Worm (Caenorhabditis elegans) whole organism, midembryonic: ENCODE results near the gene Y17G9A.2.

Experiments
- T22C8.4 ChIP-seq: fragments of 200-800 bp; sonication (Bioruptor generic); IDR thresholded peaks from 2 replicates; pipeline ENCODE4 v1.3.6; 2022; ENCODE audit warnings: missing genetic modification characterization, missing compliant biosample characterization
- cog-1 ChIP-seq: sonication (generic microtip); optimal IDR thresholded peaks from 2 replicates; lab custom pipeline; 2016; ENCODE audit warnings: missing genetic modification characterization, missing compliant biosample characterization
- flt-1 ChIP-seq: fragments of 200-800 bp; sonication (Bioruptor generic); IDR thresholded peaks from 2 replicates; pipeline ENCODE4 v1.3.6; 2022; ENCODE audit warnings: missing genetic modification characterization, missing compliant biosample characterization
- klf-2 ChIP-seq: fragments of 200-800 bp; sonication (Bioruptor generic); conservative IDR thresholded peaks from 2 replicates; pipeline ENCODE4 v1.3.6; 2022; ENCODE audit warnings: missing genetic modification reagents, missing genetic modification characterization, missing compliant biosample characterization
- med-1 ChIP-seq: sonication (generic microtip); optimal IDR thresholded peaks from 2 replicates; lab custom pipeline; 2017; ENCODE audit warnings: missing genetic modification characterization, mild to moderate bottlenecking, missing compliant biosample characterization, antibody characterized with exemption, missing genetic modification reagents; ENCODE audit not compliant: insufficient read depth
- ref-1 ChIP-seq: fragments of 200-800 bp; sonication (Bioruptor generic); conservative IDR thresholded peaks from 2 replicates; pipeline ENCODE4 v1.3.6; 2022; ENCODE audit warnings: missing genetic modification reagents, missing genetic modification characterization, missing compliant biosample characterization
- tab-1 ChIP-seq: fragments of 200-800 bp; sonication (Bioruptor generic); IDR thresholded peaks from 2 replicates; pipeline ENCODE4 v1.3.6; 2022; ENCODE audit warnings: missing genetic modification characterization, missing compliant biosample characterization
- ztf-23 ChIP-seq: fragments of 200-800 bp; sonication (Bioruptor generic); IDR thresholded peaks from 2 replicates; pipeline ENCODE4 v1.3.6; 2022; ENCODE audit warnings: missing genetic modification reagents, missing genetic modification characterization, missing compliant biosample characterization
- ztf-29 ChIP-seq: fragments of 200-800 bp; sonication (Bioruptor generic); IDR thresholded peaks from 2 replicates; pipeline ENCODE4 v1.3.6; 2022; ENCODE audit warnings: missing genetic modification reagents, missing genetic modification characterization, missing compliant biosample characterization

Y17G9A.2 gene

DNA sequence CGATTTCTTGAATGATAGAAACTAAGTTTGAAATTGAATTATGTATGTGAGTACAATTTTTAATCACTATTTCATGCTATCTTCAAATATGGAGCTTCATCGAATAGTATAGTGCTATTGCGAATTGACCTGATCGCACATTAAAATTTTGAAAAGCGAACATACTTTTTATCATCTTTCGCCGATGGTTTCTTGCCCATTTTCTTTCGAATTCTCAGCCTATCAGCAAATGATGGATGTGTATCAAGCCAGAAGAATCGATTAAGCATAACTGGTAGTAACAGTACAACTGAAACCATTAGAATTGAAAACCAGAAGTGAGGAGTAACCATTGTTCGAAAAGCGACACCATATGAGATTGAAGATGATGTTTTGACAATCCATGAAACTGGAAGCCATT is 26.5 kb downstream of the Y17G9A.2 start:
- TF ChIP-seq tab-1 (GFP tag; lab: Robert Waterston, UW) (no peak), flt-1 (GFP tag; lab: Robert Waterston, UW) (no peak), ref-1 (GFP tag; lab: Robert Waterston, UW) (no peak), klf-2 (GFP tag; lab: Robert Waterston, UW) (no peak), T22C8.4 (GFP tag; lab: Robert Waterston, UW) (no peak), ztf-29 (GFP tag; lab: Robert Waterston, UW) (no peak), ztf-23 (GFP tag; lab: Robert Waterston, UW) (no peak), med-1 (GFP tag; lab: Kevin White, UChicago) (no peak), cog-1 (tag; lab: Kevin White, UChicago) (no peak)

DNA sequence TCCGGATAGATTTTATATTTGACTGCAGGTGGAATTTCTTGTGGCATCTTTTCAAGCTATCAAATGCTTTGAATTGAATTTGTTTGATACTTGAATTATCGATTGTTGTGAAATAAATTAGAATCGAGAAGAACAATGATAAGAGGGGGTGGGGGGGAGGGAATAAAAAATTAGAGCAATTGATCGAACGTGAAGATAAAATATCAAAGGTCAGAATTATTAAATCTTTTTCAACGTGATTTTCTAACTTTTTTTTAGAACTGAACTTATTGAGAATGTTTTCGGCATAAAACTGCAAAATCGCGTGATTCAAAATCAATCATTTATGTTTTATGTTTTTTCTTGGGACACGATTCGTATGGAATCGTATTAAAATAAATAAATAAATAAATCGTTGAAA is 28.9 kb downstream of the Y17G9A.2 start, which contains the start of gene mpz-4:
mpz-4 (minus strand) TSS at position 101 of the 400 bp plus-strand sequence.
- TF ChIP-seq T22C8.4 (GFP tag; lab: Robert Waterston, UW) (no peak), cog-1 (tag; lab: Kevin White, UChicago) (no peak), klf-2 (GFP tag; lab: Robert Waterston, UW) (no peak), ztf-29 (GFP tag; lab: Robert Waterston, UW) (no peak), ztf-23 (GFP tag; lab: Robert Waterston, UW) (no peak), med-1 (GFP tag; lab: Kevin White, UChicago) (no peak), tab-1 (GFP tag; lab: Robert Waterston, UW) (no peak), ref-1 (GFP tag; lab: Robert Waterston, UW) (no peak), flt-1 (GFP tag; lab: Robert Waterston, UW) (no peak)

DNA sequence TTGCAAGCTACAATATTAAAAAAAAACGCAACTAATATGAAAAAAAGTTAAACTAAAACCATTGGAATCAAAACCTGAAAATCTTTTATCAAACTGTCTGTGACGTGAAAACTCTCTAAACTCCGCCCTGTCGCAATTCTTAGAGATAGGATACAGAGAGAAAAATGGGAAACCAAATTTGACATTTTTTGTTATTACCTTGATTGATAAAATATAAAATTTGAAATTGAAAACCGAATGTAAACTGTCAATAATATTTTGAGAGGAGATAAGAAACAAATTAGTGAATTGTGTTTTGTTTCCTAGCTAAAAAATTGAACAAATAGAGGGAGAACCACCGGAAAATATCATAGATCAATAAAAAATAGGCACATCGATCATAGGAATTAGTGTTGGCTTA is 34.3 kb downstream of the Y17G9A.2 start:
- TF ChIP-seq cog-1 (tag; lab: Kevin White, UChicago), result no peak
- no peak for TF ChIP-seq klf-2 (GFP tag; lab: Robert Waterston, UW)
- TF ChIP-seq ztf-29 (GFP tag; lab: Robert Waterston, UW), result no peak
- TF ChIP-seq ref-1 (GFP tag; lab: Robert Waterston, UW), result no peak
- TF ChIP-seq ztf-23 (GFP tag; lab: Robert Waterston, UW), result no peak
- no peak for TF ChIP-seq flt-1 (GFP tag; lab: Robert Waterston, UW)
- no peak for TF ChIP-seq med-1 (GFP tag; lab: Kevin White, UChicago)
- TF ChIP-seq tab-1 (GFP tag; lab: Robert Waterston, UW), result no peak
- TF ChIP-seq T22C8.4 (GFP tag; lab: Robert Waterston, UW), result no peak

DNA sequence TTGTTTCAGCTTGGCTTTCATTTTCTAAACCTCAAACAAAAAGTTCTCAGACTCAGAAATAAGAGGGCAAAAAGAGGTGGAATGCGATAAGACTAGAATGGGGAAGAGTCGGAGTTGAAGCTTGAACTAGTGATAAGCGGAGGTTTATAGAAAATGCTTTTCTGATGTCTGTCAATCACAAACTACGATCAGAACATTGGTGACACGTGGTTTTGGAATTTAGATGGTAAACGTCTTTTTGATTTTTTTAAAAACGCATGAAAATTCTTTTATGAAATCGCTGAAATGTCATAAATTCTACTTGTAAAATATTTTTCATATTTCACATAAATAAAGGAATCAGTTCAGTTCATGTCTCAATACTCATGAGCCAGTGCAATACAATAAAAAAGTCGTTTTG is 35.0 kb downstream of the Y17G9A.2 start, which contains the start of gene H06H21.8:
H06H21.8 (minus strand) TSS at position 78 of the 400 bp plus-strand sequence.
- TF ChIP-seq ztf-29 (GFP tag; lab: Robert Waterston, UW) (no peak), cog-1 (tag; lab: Kevin White, UChicago) (no peak), med-1 (GFP tag; lab: Kevin White, UChicago) (no peak), klf-2 (GFP tag; lab: Robert Waterston, UW) (no peak), ztf-23 (GFP tag; lab: Robert Waterston, UW) (no peak), tab-1 (GFP tag; lab: Robert Waterston, UW) (no peak), ref-1 (GFP tag; lab: Robert Waterston, UW) (no peak), T22C8.4 (GFP tag; lab: Robert Waterston, UW) (no peak), flt-1 (GFP tag; lab: Robert Waterston, UW) (no peak)

DNA sequence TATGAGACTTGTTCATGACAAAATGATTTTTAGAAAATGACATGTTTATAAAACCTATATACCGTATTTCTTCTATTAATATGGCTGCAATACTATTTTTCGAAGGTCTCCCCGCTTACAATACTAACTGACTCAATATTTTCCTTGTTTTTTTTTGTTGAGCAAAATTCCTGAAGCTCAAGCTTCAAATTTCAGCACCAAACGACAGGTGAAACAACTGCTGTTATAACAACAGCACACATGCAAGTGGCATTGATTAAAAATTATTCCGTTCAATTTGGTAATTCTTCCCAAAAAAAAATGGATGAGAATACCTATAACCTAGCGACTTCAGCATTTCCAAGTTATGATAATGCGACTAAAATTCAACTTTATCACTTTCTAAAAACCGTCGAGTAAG is 41.9 kb downstream of the Y17G9A.2 start, which contains the start of gene srw-94:
srw-94 (plus strand) TSS at position 301 of the 400 bp plus-strand sequence.
- no peak for TF ChIP-seq klf-2 (GFP tag; lab: Robert Waterston, UW)
- no peak for TF ChIP-seq med-1 (GFP tag; lab: Kevin White, UChicago)
- TF ChIP-seq ref-1 (GFP tag; lab: Robert Waterston, UW), result no peak
- TF ChIP-seq flt-1 (GFP tag; lab: Robert Waterston, UW), result no peak

DNA sequence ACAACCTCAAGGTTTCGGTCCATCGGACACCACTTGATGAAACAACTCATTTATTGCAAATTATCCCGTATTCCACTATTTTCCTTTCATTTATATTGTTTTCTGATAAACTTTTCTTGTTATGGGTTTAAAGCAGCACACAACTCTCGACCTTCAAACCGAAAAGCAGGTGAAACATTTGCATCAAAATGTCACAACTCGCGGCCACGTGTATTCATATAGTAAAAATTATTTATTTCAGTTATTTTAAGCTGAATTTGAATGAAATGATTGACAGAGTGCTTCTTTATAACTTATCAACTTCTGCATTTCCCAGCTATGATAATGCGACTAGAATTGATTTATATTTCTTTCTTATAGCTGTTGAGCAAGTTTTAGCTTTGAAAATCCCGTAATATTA is 44.2 kb downstream of the Y17G9A.2 start, which contains the start of gene srw-95:
srw-95 (plus strand) TSS at position 213 of the 400 bp plus-strand sequence.
- no peak for TF ChIP-seq med-1 (GFP tag; lab: Kevin White, UChicago)
- no peak for TF ChIP-seq T22C8.4 (GFP tag; lab: Robert Waterston, UW)

DNA sequence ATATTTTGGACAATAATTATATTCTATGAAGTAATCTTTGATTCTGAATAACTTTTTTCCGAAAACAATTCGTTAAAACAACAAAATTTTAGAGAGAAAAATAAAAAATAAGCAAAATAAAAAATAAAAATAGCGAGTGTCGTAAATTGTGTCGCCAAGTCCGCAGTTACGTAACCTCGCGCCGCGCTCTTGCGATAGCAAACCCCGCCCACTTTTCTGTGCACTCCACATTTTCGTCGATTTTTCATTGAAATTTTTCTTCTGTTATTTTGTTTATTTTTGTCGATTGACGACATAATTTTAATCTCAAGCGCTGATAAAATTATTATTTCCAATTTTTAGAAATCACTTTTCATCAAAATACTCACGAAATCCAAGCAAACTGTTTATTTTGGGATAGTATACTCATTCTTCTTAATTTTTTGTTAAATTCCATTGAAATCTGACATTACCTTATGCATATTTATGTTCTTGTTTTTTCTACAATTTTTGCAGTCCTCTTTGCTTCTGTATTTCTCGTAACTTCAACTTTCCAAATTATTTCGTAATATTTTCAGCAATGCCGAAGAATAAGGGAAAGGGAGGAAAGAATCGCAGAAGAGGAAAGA is 45.6 kb downstream of the Y17G9A.2 start, which contains the start of gene eif-1.A:
eif-1.A (plus strand) TSS at position 558 of the 608 bp plus-strand sequence.
- TF ChIP-seq T22C8.4 (GFP tag; lab: Robert Waterston, UW) (no peak), ztf-23 (GFP tag; lab: Robert Waterston, UW) (0 out of 2 replicates have a peak, but pooled peaks have one; percentile 51), tab-1 (GFP tag; lab: Robert Waterston, UW) (no peak), med-1 (GFP tag; lab: Kevin White, UChicago) (peak; percentile 21), klf-2 (GFP tag; lab: Robert Waterston, UW) (0 out of 2 replicates have a peak, but pooled peaks have one; percentile 7), flt-1 (GFP tag; lab: Robert Waterston, UW) (0 out of 2 replicates have a peak, but pooled peaks have one; percentile 16)

DNA sequence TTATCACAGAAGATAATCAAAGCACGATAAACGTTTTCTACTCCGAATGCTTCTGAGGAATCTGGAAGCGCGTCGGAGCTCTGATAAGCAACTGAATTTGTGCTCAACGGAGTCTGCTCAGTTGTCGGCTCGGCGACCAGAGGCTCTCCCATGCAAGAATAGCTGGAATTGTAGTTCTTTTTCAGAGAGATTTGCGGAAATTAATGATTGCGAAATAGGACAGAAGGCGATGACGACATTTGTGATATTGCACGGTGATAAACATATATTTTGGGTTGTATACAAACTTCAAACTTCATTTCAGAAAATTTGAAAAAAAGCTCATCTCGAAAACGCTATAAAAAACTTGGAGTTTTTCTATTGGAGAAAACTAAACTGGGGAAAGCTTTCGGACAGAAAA is 46.3 kb downstream of the Y17G9A.2 start, which contains the start of gene H06H21.37:
H06H21.37 (minus strand) TSS at position 162 of the 400 bp plus-strand sequence.
- TF ChIP-seq tab-1 (GFP tag; lab: Robert Waterston, UW) (no peak), klf-2 (GFP tag; lab: Robert Waterston, UW) (no peak), ztf-23 (GFP tag; lab: Robert Waterston, UW) (no peak), T22C8.4 (GFP tag; lab: Robert Waterston, UW) (no peak)

DNA sequence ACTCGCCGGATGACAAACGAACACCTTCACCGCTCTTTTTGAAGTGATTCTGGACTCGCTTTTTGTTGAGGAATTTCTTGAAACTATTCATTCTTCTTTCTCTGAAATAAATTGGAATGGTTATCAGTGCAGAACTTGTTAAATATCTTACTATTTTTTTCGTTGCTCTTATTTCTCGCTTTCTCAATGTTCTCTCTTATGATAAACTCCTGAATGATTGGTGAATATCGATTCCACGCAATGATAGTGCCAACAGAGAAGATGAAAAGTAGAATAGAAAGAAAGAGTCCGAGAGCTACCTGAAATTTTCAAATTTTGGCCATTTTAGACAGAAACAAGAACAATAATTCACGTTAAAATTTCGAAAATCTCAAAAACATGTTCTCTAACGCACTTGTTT is 46.7 kb downstream of the Y17G9A.2 start, which contains the start of gene ubxn-6:
ubxn-6 (minus strand) TSS at position 101 of the 400 bp plus-strand sequence.
- TF ChIP-seq ztf-23 (GFP tag; lab: Robert Waterston, UW) (no peak), tab-1 (GFP tag; lab: Robert Waterston, UW) (no peak), klf-2 (GFP tag; lab: Robert Waterston, UW) (no peak), ref-1 (GFP tag; lab: Robert Waterston, UW) (no peak), ztf-29 (GFP tag; lab: Robert Waterston, UW) (no peak), flt-1 (GFP tag; lab: Robert Waterston, UW) (no peak), T22C8.4 (GFP tag; lab: Robert Waterston, UW) (no peak), cog-1 (tag; lab: Kevin White, UChicago) (no peak), med-1 (GFP tag; lab: Kevin White, UChicago) (no peak)
